Worm (Caenorhabditis elegans): ENCODE measurements around the gene F15B10.3.

ce11 chrIV:6638256-6638655, 35.8 kb downstream of the F15B10.3 start, which contains the start of gene C01B10.7:
- TF ChIP-seq cog-1 (tag; optimal IDR thresholded peaks at IDR 0.05) (no peak), med-1 (GFP tag; optimal IDR thresholded peaks at IDR 0.05; ENCODE audit: insufficient read depth) (no peak)
